Fruit fly (Drosophila melanogaster) S2 (cell line): ENCODE measurements around the gene FoxL1.

Experiments used
- CG8478 ChIP-seq: fragments of >200 bp; optimal IDR thresholded peaks from 2 replicates; lab custom pipeline; 2018
- CTCF ChIP-seq, 2 experiments: fragments of >200 bp; optimal IDR thresholded peaks; 2 replicates each; lab custom pipeline; 2018

Gene FoxL1

dm6 chr3L:4014349-4014748 is 4.3 kb upstream of the FoxL1 start:
- TF ChIP-seq CTCF (optimal IDR thresholded peaks at IDR 0.05; lab: Kevin White, UChicago) (no peak), CG8478 (no peak)

dm6 chr3L:4016754-4017153 is 1.9 kb upstream of the FoxL1 start:
- no peak for TF ChIP-seq CG8478
- TF ChIP-seq CTCF (optimal IDR thresholded peaks at IDR 0.05; lab: Kevin White, UChicago): no peak

- TF ChIP-seq CTCF (optimal IDR thresholded peaks at IDR 0.05; lab: Kevin White, UChicago) (no peak), CG8478 (no peak)
Measured at dm6 chr3L:4021260-4021831, 2.7 kb downstream of the FoxL1 start, which contains the start of gene Mul1. Gene Mul1 (plus strand): TSS chr3L:4021457.

- TF ChIP-seq CTCF (optimal IDR thresholded peaks at IDR 0.05; lab: Kevin White, UChicago) (no peak), CG8478 (no peak)
Measured at dm6 chr3L:4024464-4024863, 5.8 kb downstream of the FoxL1 start.

- no peak for TF ChIP-seq CTCF (optimal IDR thresholded peaks at IDR 0.05; lab: Kevin White, UChicago)
- TF ChIP-seq CG8478: no peak
Measured at dm6 chr3L:4025738-4026505, 7.2 kb downstream of the FoxL1 start, which contains the start of gene CG11594. Gene CG11594 (minus strand): TSS chr3L:4026011.

dm6 chr3L:4026506-4026868 is 7.8 kb downstream of the FoxL1 start, which contains the start of gene Gr64a:
Gene Gr64a (plus strand): TSS chr3L:4026769.
- no peak for TF ChIP-seq CG8478
- no peak for TF ChIP-seq CTCF (optimal IDR thresholded peaks at IDR 0.05; lab: Kevin White, UChicago)

- TF ChIP-seq CTCF (optimal IDR thresholded peaks at IDR 0.05; lab: Kevin White, UChicago) (no peak), CG8478 (no peak)
Measured at dm6 chr3L:4028305-4028704, 9.6 kb downstream of the FoxL1 start, which contains the start of the genes Gr64b and Gr64c. Gene Gr64b (plus strand): TSS chr3L:4028605. Gene Gr64c (plus strand): TSS chr3L:4028605.

dm6 chr3L:4031762-4032161 is 13.1 kb downstream of the FoxL1 start, which contains the start of the genes Gr64d and Gr64e:
Gene Gr64d (plus strand): TSS chr3L:4032062.
Gene Gr64e (plus strand): TSS chr3L:4032141.
- TF ChIP-seq CTCF (optimal IDR thresholded peaks at IDR 0.05; lab: Kevin White, UChicago) (no peak), CG8478 (no peak)

- no peak for TF ChIP-seq CG8478
Measured at dm6 chr3L:4035499-4035898, 16.8 kb downstream of the FoxL1 start, which contains the start of gene Gr64f. Gene Gr64f (plus strand): TSS chr3L:4035799.

dm6 chr3L:4040247-4040925 is 21.7 kb downstream of the FoxL1 start, which contains the start of the genes CG11593 and Rcd5:
Gene CG11593 (minus strand): TSS chr3L:4040482.
Gene Rcd5 (plus strand): TSS chr3L:4040529.
- no peak for TF ChIP-seq CG8478

- no peak for TF ChIP-seq CTCF (optimal IDR thresholded peaks at IDR 0.05; lab: Kevin White, UChicago)
- no peak for TF ChIP-seq CG8478
Measured at dm6 chr3L:4044497-4044896, 25.8 kb downstream of the FoxL1 start.

- TF ChIP-seq CTCF (optimal IDR thresholded peaks at IDR 0.05; lab: Kevin White, UChicago): no peak
- TF ChIP-seq CG8478: no peak
Measured at dm6 chr3L:4046289-4046688, 27.6 kb downstream of the FoxL1 start, which contains the start of gene CG1136. Gene CG1136 (plus strand): TSS chr3L:4046596.

dm6 chr3L:4047635-4048034 is 29.0 kb downstream of the FoxL1 start, which contains the start of gene Dpy-30L2:
Gene Dpy-30L2 (minus strand): TSS chr3L:4047735.
- TF ChIP-seq CG8478 (no peak), CTCF (optimal IDR thresholded peaks at IDR 0.05; lab: Kevin White, UChicago) (no peak)

- TF ChIP-seq CTCF (optimal IDR thresholded peaks at IDR 0.05; lab: Kevin White, UChicago) (no peak), CG8478 (no peak)
Measured at dm6 chr3L:4049082-4049481, 30.4 kb downstream of the FoxL1 start.

- no peak for TF ChIP-seq CG8478
- no peak for TF ChIP-seq CTCF (optimal IDR thresholded peaks at IDR 0.05; lab: Kevin White, UChicago)
Measured at dm6 chr3L:4055438-4055962, 36.8 kb downstream of the FoxL1 start.
